Worm (Caenorhabditis elegans) whole organism, L2 larva: ENCODE results near the gene F46F2.3.

Experiments used
- R02D3.7 ChIP-seq: fragments of 150-350 bp; optimal IDR thresholded peaks from 2 replicates; lab custom pipeline; 2014; ENCODE audit warnings: missing biosample characterization, missing genetic modification characterization
- ZK546.5 ChIP-seq: sonication (generic microtip); optimal IDR thresholded peaks from 2 replicates; lab custom pipeline; 2017; ENCODE audit warnings: missing biosample characterization, missing genetic modification characterization
- gmeb-1 ChIP-seq: fragments of 150-350 bp; optimal IDR thresholded peaks from 2 replicates; lab custom pipeline; 2014; ENCODE audit warnings: missing biosample characterization, missing genetic modification characterization
- lin-39 ChIP-seq: fragments of 150-350 bp; optimal IDR thresholded peaks from 2 replicates; lab custom pipeline; 2014; ENCODE audit warnings: missing biosample characterization, missing genetic modification reagents, missing genetic modification characterization
- nhr-11 ChIP-seq: fragments of 150-350 bp; optimal IDR thresholded peaks from 2 replicates; lab custom pipeline; 2014; ENCODE audit warnings: missing biosample characterization, missing genetic modification characterization
- nhr-23 ChIP-seq: fragments of 150-350 bp; optimal IDR thresholded peaks from 2 replicates; lab custom pipeline; 2014; ENCODE audit warnings: missing biosample characterization, missing genetic modification reagents, missing genetic modification characterization
- nhr-237 ChIP-seq: fragments of 150-350 bp; optimal IDR thresholded peaks from 2 replicates; lab custom pipeline; 2014; ENCODE audit warnings: missing biosample characterization, missing genetic modification characterization
- skn-1 ChIP-seq: sonication (generic microtip); optimal IDR thresholded peaks from 2 replicates; lab custom pipeline; 2017; ENCODE audit warnings: missing biosample characterization, missing genetic modification characterization
- unc-39 ChIP-seq: fragments of 150-350 bp; optimal IDR thresholded peaks from 2 replicates; lab custom pipeline; 2014; ENCODE audit warnings: missing biosample characterization, missing genetic modification characterization

DNA sequence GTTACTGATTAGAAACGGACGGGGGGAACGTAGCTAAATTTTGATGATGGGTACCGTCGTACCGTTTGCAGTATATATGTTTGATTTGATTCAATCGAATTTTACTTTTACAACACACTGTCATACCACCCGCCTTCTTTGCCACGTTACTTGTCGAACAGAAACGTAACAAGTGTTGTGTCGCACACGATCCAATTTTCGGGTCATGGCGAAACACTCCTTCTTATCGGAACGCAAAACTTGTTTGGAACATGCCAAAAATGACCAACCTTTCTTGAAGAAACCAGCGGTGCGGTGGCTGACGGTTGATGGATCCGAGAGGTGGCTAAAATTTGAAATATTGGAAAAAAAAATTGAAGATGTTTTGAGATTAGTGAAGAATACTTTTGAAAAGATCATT lies 20.2 kb upstream of the F46F2.3 start:
- TF ChIP-seq skn-1 (tag; lab: Kevin White, UChicago) (no peak), lin-39 (tag; lab: Kevin White, UChicago) (no peak), gmeb-1 (no peak), R02D3.7 (no peak), nhr-237 (tag; lab: Kevin White, UChicago) (no peak), ZK546.5 (no peak), nhr-23 (tag; lab: Kevin White, UChicago) (no peak), unc-39 (tag; lab: Kevin White, UChicago) (no peak), nhr-11 (tag; lab: Kevin White, UChicago) (no peak)
